Worm (Caenorhabditis elegans): ENCODE measurements around the gene F09E10.6.

DNA sequence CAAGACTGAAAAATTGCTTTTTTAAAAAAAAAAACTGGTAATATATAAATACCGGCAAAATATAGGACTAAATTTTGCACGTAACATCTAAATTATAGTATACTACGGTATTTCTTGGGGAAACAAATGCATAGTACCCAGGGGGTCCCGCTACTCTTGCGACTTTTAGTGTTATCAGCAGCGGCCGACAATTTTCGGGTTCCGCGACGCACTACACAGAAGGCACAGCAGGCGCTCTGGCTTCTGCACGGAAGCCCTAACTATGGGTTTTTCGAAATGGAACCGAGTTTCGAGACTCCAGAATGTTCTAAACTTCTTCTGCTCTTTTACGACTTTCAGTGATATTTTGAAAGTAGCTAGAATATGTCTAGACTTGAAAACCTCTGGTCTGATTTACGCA is 19.1 kb upstream of the F09E10.6 start:
- TF ChIP-seq unc-130 (tag; optimal IDR thresholded peaks at IDR 0.05) (no peak), elt-2 (tag; optimal IDR thresholded peaks at IDR 0.05) (no peak), pag-3 (tag; optimal IDR thresholded peaks at IDR 0.05; ENCODE audit: borderline replicate concordance, insufficient read depth) (no peak)
